Fruit fly (Drosophila melanogaster): Measurements from ENCODE around the gene Ndc1.

DNA sequence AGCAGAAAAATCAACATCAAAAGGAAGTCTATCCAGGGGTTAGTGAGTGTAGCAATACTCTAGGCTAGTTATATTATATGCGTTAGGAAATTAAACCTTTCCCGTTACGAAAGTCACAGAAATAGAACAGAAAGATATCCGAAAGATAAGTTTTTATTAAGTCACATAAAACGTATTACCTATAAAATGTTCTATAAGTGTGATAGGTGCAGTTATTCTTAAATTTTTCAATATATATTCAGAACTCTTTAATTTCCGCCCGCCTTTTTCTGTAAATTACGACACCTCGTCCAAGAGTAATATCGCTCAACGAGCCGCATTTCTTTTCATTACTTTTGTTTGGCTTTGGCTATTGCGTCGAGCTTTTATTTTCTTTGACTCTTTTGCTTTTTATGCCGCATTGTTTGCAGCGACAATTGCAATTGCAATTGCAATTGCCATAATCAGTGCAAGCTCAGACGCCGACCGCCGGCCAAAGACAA, 45.8 kb upstream of the Ndc1 start:
- no peak for TF ChIP-seq h (optimal IDR thresholded peaks at IDR 0.05)
- no peak for TF ChIP-seq psq (optimal IDR thresholded peaks at IDR 0.05)
- no peak for TF ChIP-seq ttk (optimal IDR thresholded peaks at IDR 0.05)
- TF ChIP-seq Myc (optimal IDR thresholded peaks at IDR 0.05) = no peak
- TF ChIP-seq insv (optimal IDR thresholded peaks at IDR 0.05) = no peak
- no peak for TF ChIP-seq Sin3A (optimal IDR thresholded peaks at IDR 0.05)

Data from Kc167 (cell line).